Worm (Caenorhabditis elegans) whole organism, early embryonic: ENCODE data around the gene spp-31.

Source experiments
- aly-1 ChIP-seq: sonication (generic microtip); optimal IDR thresholded peaks from 2 replicates; lab custom pipeline; 2016; ENCODE audit warnings: missing genetic modification characterization, missing compliant biosample characterization
- ama-1 ChIP-seq: fragments of 150-350 bp; optimal IDR thresholded peaks from 2 replicates; lab custom pipeline; 2014
- ceh-13 ChIP-seq: fragments of 200-800 bp; sonication (Bioruptor generic); optimal IDR thresholded peaks from 2 replicates; lab custom pipeline; 2018; ENCODE audit warnings: mild to moderate bottlenecking, missing genetic modification characterization, missing compliant biosample characterization
- ceh-36 ChIP-seq: sonication (generic microtip); optimal IDR thresholded peaks from 2 replicates; lab custom pipeline; 2016; ENCODE audit warnings: missing genetic modification characterization, inconsistent platforms, missing compliant biosample characterization
- flt-1 ChIP-seq: fragments of 200-800 bp; sonication (Bioruptor generic); IDR thresholded peaks from 2 replicates; pipeline ENCODE4 v1.3.6; 2022; ENCODE audit warnings: missing genetic modification characterization, missing compliant biosample characterization
- hmbx-1 ChIP-seq: sonication (generic microtip); optimal IDR thresholded peaks from 2 replicates; lab custom pipeline; 2016; ENCODE audit warnings: mild to moderate bottlenecking, missing genetic modification characterization, missing compliant biosample characterization
- hnd-1 ChIP-seq: sonication (generic microtip); optimal IDR thresholded peaks from 2 replicates; lab custom pipeline; 2016; ENCODE audit warnings: missing genetic modification characterization, missing compliant biosample characterization
- tbx-11 ChIP-seq: fragments of 200-800 bp; sonication (Bioruptor generic); IDR thresholded peaks from 2 replicates; pipeline ENCODE4 v1.3.6; 2022; ENCODE audit warnings: missing genetic modification characterization, missing compliant biosample characterization

DNA sequence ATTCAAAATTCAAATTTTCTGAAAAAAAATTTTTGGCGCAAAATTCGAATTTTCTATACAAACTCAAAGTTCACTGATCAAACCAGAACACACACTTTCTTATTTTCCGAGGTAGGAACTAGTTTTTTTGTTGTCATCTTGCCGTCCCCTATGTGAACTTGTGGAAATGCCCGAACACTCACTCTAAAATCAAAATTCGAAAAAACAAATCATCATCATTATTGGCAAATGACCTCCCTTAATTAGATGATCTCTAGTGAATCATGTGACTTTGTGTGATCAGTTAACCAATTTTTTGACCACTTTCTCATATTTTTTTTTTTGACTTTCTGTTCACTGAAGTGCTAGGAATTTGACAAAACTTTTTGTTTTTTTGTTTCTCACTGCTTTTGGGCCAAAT lies 46.1 kb downstream of the spp-31 start:
- TF ChIP-seq ceh-36 (tag; lab: Kevin White, UChicago) (no peak), ceh-13 (GFP tag; lab: Kevin White, UChicago) (no peak), ama-1 (lab: Kevin White, UChicago) (no peak), hnd-1 (tag; lab: Kevin White, UChicago) (no peak), flt-1 (GFP tag; lab: Robert Waterston, UW) (no peak), tbx-11 (GFP tag; lab: Robert Waterston, UW) (no peak), aly-1 (tag; lab: Kevin White, UChicago) (no peak), hmbx-1 (no peak)
